Worm (Caenorhabditis elegans) whole organism, L4 larva: ENCODE measurements around the gene W02A2.9.

Source experiments
- F26F4.8 ChIP-seq: fragments of 200-800 bp; sonication (Bioruptor generic); conservative IDR thresholded peaks from 2 replicates; pipeline ENCODE4 v1.3.6; 2022; ENCODE audit warnings: missing genetic modification characterization, missing compliant biosample characterization
- F37D6.2 ChIP-seq: sonication (generic microtip); optimal IDR thresholded peaks from 2 replicates; lab custom pipeline; 2016; ENCODE audit warnings: mild to moderate bottlenecking, missing genetic modification characterization, missing compliant biosample characterization
- R02D3.7 ChIP-seq: fragments of 150-350 bp; sonication (generic microtip); optimal IDR thresholded peaks from 3 replicates; lab custom pipeline; 2014; ENCODE audit warnings: missing biosample characterization, missing genetic modification characterization
- T26A8.4 ChIP-seq: fragments of 200-800 bp; sonication (Bioruptor generic); IDR thresholded peaks from 2 replicates; pipeline ENCODE4 v1.3.6; 2022; ENCODE audit warnings: missing genetic modification characterization, missing compliant biosample characterization
- Y48G9A.11 ChIP-seq: fragments of 200-800 bp; sonication (Bioruptor generic); IDR thresholded peaks from 2 replicates; pipeline ENCODE4 v1.3.6; 2022; ENCODE audit warnings: missing genetic modification reagents, missing genetic modification characterization, missing compliant biosample characterization
- Y75B8A.6 ChIP-seq: fragments of 200-800 bp; sonication (Bioruptor generic); IDR thresholded peaks from 2 replicates; pipeline ENCODE4 v1.3.6; 2022; ENCODE audit warnings: missing genetic modification reagents, missing genetic modification characterization, missing compliant biosample characterization
- ZK337.2 ChIP-seq: fragments of 200-800 bp; sonication (Bioruptor generic); IDR thresholded peaks from 2 replicates; pipeline ENCODE4 v1.3.6; 2022; ENCODE audit warnings: missing genetic modification reagents, missing genetic modification characterization, missing compliant biosample characterization
- aly-2 ChIP-seq: sonication (generic microtip); optimal IDR thresholded peaks from 2 replicates; lab custom pipeline; 2018; ENCODE audit warnings: missing biosample characterization, missing genetic modification characterization
- ama-1 ChIP-seq: fragments of 150-350 bp; optimal IDR thresholded peaks from 2 replicates; lab custom pipeline; 2014; ENCODE audit warnings: inconsistent platforms, mixed read lengths
- ceh-20 ChIP-seq: fragments of 200-800 bp; sonication (Bioruptor generic); IDR thresholded peaks from 2 replicates; pipeline ENCODE4 v1.3.6; 2022; ENCODE audit warnings: missing genetic modification reagents, missing genetic modification characterization, missing compliant biosample characterization
- ceh-32 ChIP-seq: sonication (generic microtip); optimal IDR thresholded peaks from 2 replicates; lab custom pipeline; 2016; ENCODE audit warnings: mild to moderate bottlenecking, missing genetic modification characterization, missing compliant biosample characterization; ENCODE audit not compliant: poor library complexity
- ceh-62 ChIP-seq: sonication (generic microtip); optimal IDR thresholded peaks from 2 replicates; lab custom pipeline; 2017; ENCODE audit warnings: missing biosample characterization, missing genetic modification characterization
- cey-2 ChIP-seq: sonication (generic microtip); optimal IDR thresholded peaks from 3 replicates; lab custom pipeline; 2017; ENCODE audit warnings: missing genetic modification characterization, mild to moderate bottlenecking, missing compliant biosample characterization, antibody characterized with exemption, borderline replicate concordance; ENCODE audit not compliant: insufficient read depth
- ctbp-1 ChIP-seq: fragments of 200-800 bp; sonication (Bioruptor generic); IDR thresholded peaks from 2 replicates; pipeline ENCODE4 v1.3.6; 2022; ENCODE audit warnings: missing genetic modification reagents, missing genetic modification characterization, missing compliant biosample characterization
- daf-12 ChIP-seq: fragments of 150-350 bp; optimal IDR thresholded peaks from 2 replicates; lab custom pipeline; 2014; ENCODE audit warnings: missing biosample characterization, missing genetic modification reagents, missing genetic modification characterization
- daf-16 ChIP-seq, 3 experiments: sonication (generic microtip); optimal IDR thresholded peaks; 2 replicates each; lab custom pipeline; 2016 to 2017; ENCODE audit warnings: missing genetic modification characterization in 3 of 3, missing genetic modification reagents in 3 of 3, mild to moderate bottlenecking in 2 of 3, missing compliant biosample characterization in 2 of 3, missing biosample characterization in 1 of 3, moderate library complexity in 1 of 3
- daf-19 ChIP-seq: fragments of 200-800 bp; sonication (Bioruptor generic); conservative IDR thresholded peaks from 2 replicates; pipeline ENCODE4 v1.3.6; 2022; ENCODE audit warnings: missing genetic modification characterization, missing compliant biosample characterization
- dmd-8 ChIP-seq: fragments of 200-800 bp; sonication (Bioruptor generic); IDR thresholded peaks from 2 replicates; pipeline ENCODE4 v1.3.6; 2022; ENCODE audit warnings: missing genetic modification characterization, missing compliant biosample characterization
- dmd-9 ChIP-seq: fragments of 200-800 bp; sonication (Bioruptor generic); IDR thresholded peaks from 2 replicates; pipeline ENCODE4 v1.3.6; 2022; ENCODE audit warnings: missing genetic modification reagents, missing genetic modification characterization, missing compliant biosample characterization
- dve-1 ChIP-seq: sonication (generic microtip); optimal IDR thresholded peaks from 2 replicates; lab custom pipeline; 2017; ENCODE audit warnings: antibody characterized with exemption, mild to moderate bottlenecking, missing genetic modification characterization, missing compliant biosample characterization; ENCODE audit not compliant: insufficient read depth
- egl-27 ChIP-seq: sonication (generic microtip); optimal IDR thresholded peaks from 3 replicates; lab custom pipeline; 2017; ENCODE audit warnings: missing biosample characterization, missing genetic modification reagents, missing genetic modification characterization
- egl-43 ChIP-seq: fragments of 200-800 bp; sonication (Bioruptor generic); IDR thresholded peaks from 2 replicates; pipeline ENCODE4 v1.3.6; 2022; ENCODE audit warnings: missing genetic modification reagents, missing genetic modification characterization, missing compliant biosample characterization
- gei-8 ChIP-seq: fragments of 200-800 bp; sonication (Bioruptor generic); optimal IDR thresholded peaks from 2 replicates; lab custom pipeline; 2018; ENCODE audit warnings: mild to moderate bottlenecking, missing genetic modification characterization, missing compliant biosample characterization
- hmg-1.1 ChIP-seq: fragments of 200-800 bp; sonication (Bioruptor generic); IDR thresholded peaks from 2 replicates; pipeline ENCODE4 v1.3.6; 2022; ENCODE audit warnings: missing genetic modification reagents, missing genetic modification characterization, missing compliant biosample characterization
- jun-1 ChIP-seq: fragments of 150-350 bp; optimal IDR thresholded peaks from 2 replicates; lab custom pipeline; 2014; ENCODE audit warnings: missing biosample characterization, missing genetic modification reagents, missing genetic modification characterization
- lin-1 ChIP-seq: fragments of 200-800 bp; sonication (Bioruptor generic); IDR thresholded peaks from 2 replicates; pipeline ENCODE4 v1.3.6; 2022; ENCODE audit warnings: missing genetic modification reagents, missing genetic modification characterization, missing compliant biosample characterization
- madf-9 ChIP-seq: fragments of 200-800 bp; sonication (Bioruptor generic); conservative IDR thresholded peaks from 2 replicates; pipeline ENCODE4 v1.3.6; 2022; ENCODE audit warnings: missing genetic modification reagents, missing genetic modification characterization, missing compliant biosample characterization
- mdl-1 ChIP-seq, 2 experiments: fragments of 150-350 bp in 1 of 2; sonication (generic microtip) in 1 of 2; optimal IDR thresholded peaks; 2 replicates each; lab custom pipeline; 2014 to 2017; ENCODE audit warnings: missing biosample characterization in 2 of 2, missing genetic modification characterization in 2 of 2
- mdt-29 ChIP-seq: fragments of 200-800 bp; sonication (Bioruptor generic); IDR thresholded peaks from 2 replicates; pipeline ENCODE4 v1.3.6; 2022; ENCODE audit warnings: missing genetic modification reagents, missing genetic modification characterization, missing compliant biosample characterization
- mep-1 ChIP-seq: fragments of 150-350 bp; sonication (generic microtip); optimal IDR thresholded peaks from 3 replicates; lab custom pipeline; 2014; ENCODE audit warnings: missing biosample characterization, missing genetic modification characterization
- mes-2 ChIP-seq: sonication (generic microtip); optimal IDR thresholded peaks from 2 replicates; lab custom pipeline; 2016; ENCODE audit warnings: missing genotype, mild to moderate bottlenecking, missing genetic modification characterization, missing compliant biosample characterization; ENCODE audit not compliant: poor library complexity, severe bottlenecking
- mxl-2 ChIP-seq: fragments of 200-800 bp; sonication (Bioruptor generic); conservative IDR thresholded peaks from 2 replicates; pipeline ENCODE4 v1.3.6; 2022; ENCODE audit warnings: missing genetic modification reagents, missing genetic modification characterization, missing compliant biosample characterization
- mxl-3 ChIP-seq: fragments of 200-800 bp; sonication (Bioruptor generic); optimal IDR thresholded peaks from 2 replicates; lab custom pipeline; 2018; ENCODE audit warnings: mild to moderate bottlenecking, missing genetic modification characterization, missing compliant biosample characterization
- nhr-111 ChIP-seq: fragments of 200-800 bp; sonication (Bioruptor generic); optimal IDR thresholded peaks from 2 replicates; lab custom pipeline; 2018; ENCODE audit warnings: mild to moderate bottlenecking, missing genetic modification characterization, missing compliant biosample characterization
- nhr-237 ChIP-seq: sonication (generic microtip); optimal IDR thresholded peaks from 2 replicates; lab custom pipeline; 2017; ENCODE audit warnings: missing biosample characterization, missing genetic modification characterization
- nhr-25 ChIP-seq: sonication (generic microtip); optimal IDR thresholded peaks from 2 replicates; lab custom pipeline; 2017; ENCODE audit warnings: missing genetic modification characterization, mild to moderate bottlenecking, missing compliant biosample characterization, antibody characterized with exemption, moderate library complexity, borderline replicate concordance; ENCODE audit not compliant: insufficient read depth
- nhr-41 ChIP-seq: fragments of 200-800 bp; sonication (Bioruptor generic); IDR thresholded peaks from 2 replicates; pipeline ENCODE4 v1.3.6; 2022; ENCODE audit warnings: missing genetic modification reagents, missing genetic modification characterization, missing compliant biosample characterization
- nhr-48 ChIP-seq: sonication (generic microtip); optimal IDR thresholded peaks from 2 replicates; lab custom pipeline; 2016; ENCODE audit warnings: mild to moderate bottlenecking, missing genetic modification characterization, missing compliant biosample characterization
- nhr-76 ChIP-seq: fragments of 150-350 bp; optimal IDR thresholded peaks from 2 replicates; lab custom pipeline; 2014; ENCODE audit warnings: missing biosample characterization, missing genetic modification characterization
- nhr-77 ChIP-seq: fragments of 150-350 bp; optimal IDR thresholded peaks from 2 replicates; lab custom pipeline; 2014; ENCODE audit warnings: missing biosample characterization, missing genetic modification characterization
- php-3 ChIP-seq: fragments of 200-800 bp; sonication (Bioruptor generic); IDR thresholded peaks from 2 replicates; pipeline ENCODE4 v1.3.6; 2022; ENCODE audit warnings: missing genetic modification reagents, missing genetic modification characterization, missing compliant biosample characterization
- pqm-1 ChIP-seq: sonication (generic microtip); optimal IDR thresholded peaks from 2 replicates; lab custom pipeline; 2017; ENCODE audit warnings: missing biosample characterization, missing genetic modification characterization
- rbr-2 ChIP-seq: sonication (generic microtip); optimal IDR thresholded peaks from 2 replicates; lab custom pipeline; 2016; ENCODE audit warnings: missing genotype, missing genetic modification characterization, missing compliant biosample characterization
- saeg-2 ChIP-seq: fragments of 200-800 bp; sonication (Bioruptor generic); IDR thresholded peaks from 2 replicates; pipeline ENCODE4 v1.3.6; 2022; ENCODE audit warnings: missing genetic modification reagents, missing genetic modification characterization, missing compliant biosample characterization
- sdz-12 ChIP-seq: fragments of 200-800 bp; sonication (Bioruptor generic); optimal IDR thresholded peaks from 2 replicates; lab custom pipeline; 2018; ENCODE audit warnings: mild to moderate bottlenecking, missing genetic modification characterization, missing compliant biosample characterization
- skn-1 ChIP-seq: fragments of 150-350 bp; optimal IDR thresholded peaks from 2 replicates; lab custom pipeline; 2014; ENCODE audit warnings: missing biosample characterization, missing genetic modification characterization
- unc-39 ChIP-seq: sonication (generic microtip); optimal IDR thresholded peaks from 2 replicates; lab custom pipeline; 2017; ENCODE audit warnings: missing biosample characterization, missing genetic modification characterization
- unc-62 ChIP-seq, 3 experiments: fragments of 150-350 bp in 1 of 3; sonication (generic microtip); optimal IDR thresholded peaks in 2 of 3; peaks in 1 of 3; 1 replicate in 1 of 3; 2 replicates in 2 of 3; lab custom pipeline; 2014 to 2017; ENCODE audit warnings: missing biosample characterization in 3 of 3, missing genetic modification characterization in 3 of 3, missing genetic modification reagents in 3 of 3, missing genotype in 1 of 3
- zfp-2 ChIP-seq: sonication (generic microtip); optimal IDR thresholded peaks from 2 replicates; lab custom pipeline; 2016; ENCODE audit warnings: mild to moderate bottlenecking, missing genetic modification characterization, missing compliant biosample characterization

W02A2.9 gene

DNA sequence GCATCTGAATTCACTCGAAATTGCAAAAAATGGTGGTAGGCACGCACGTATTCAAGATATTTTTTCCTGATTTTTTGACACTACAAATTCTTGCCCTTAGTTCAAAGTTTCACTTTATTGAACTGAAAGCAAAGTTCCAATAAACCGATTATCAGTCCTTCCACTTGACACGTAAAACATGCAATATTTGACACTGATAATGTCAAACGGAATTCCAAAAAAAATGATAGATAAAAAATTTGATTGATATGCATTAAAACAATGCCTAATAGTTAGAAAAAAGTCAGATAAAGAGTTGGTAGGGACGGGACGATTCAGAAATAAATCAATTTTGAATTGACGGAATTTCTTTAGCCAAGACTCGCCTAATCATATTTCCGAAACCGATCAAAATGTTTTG is 20.4 kb upstream of the W02A2.9 start (continued):
- TF ChIP-seq egl-43, result no peak
- TF ChIP-seq dve-1, result peak; percentile 94
- no peak for TF ChIP-seq ceh-32 (tag; lab: Kevin White, UChicago)
- TF ChIP-seq unc-39 (tag; lab: Kevin White, UChicago), result no peak
- TF ChIP-seq ceh-62 (tag; lab: Kevin White, UChicago), result no peak
- TF ChIP-seq daf-19 (GFP tag; lab: Robert Waterston, UW), result no peak
- TF ChIP-seq saeg-2 (GFP tag; lab: Robert Waterston, UW), result no peak
- no peak for TF ChIP-seq madf-9 (GFP tag; lab: Robert Waterston, UW)
- no peak for TF ChIP-seq Y48G9A.11
- peak; percentile 83 for TF ChIP-seq php-3 (GFP tag; lab: Robert Waterston, UW)
- TF ChIP-seq mxl-2, result no peak
- peak in 1 of 2 experiments; percentile 56 for TF ChIP-seq unc-62 (GFP tag; optimal IDR thresholded peaks at IDR 0.05 in 1 of 2; lab: Kevin White, UChicago)
- TF ChIP-seq unc-62 (tag; optimal IDR thresholded peaks at IDR 0.05; lab: Kevin White, UChicago), result no peak
- TF ChIP-seq nhr-48 (tag; lab: Kevin White, UChicago), result peak; percentile 67
- no peak for TF ChIP-seq mes-2 (tag; lab: Kevin White, UChicago)
- peak; percentile 96 for TF ChIP-seq pqm-1 (tag; lab: Kevin White, UChicago)
- peak; percentile 60; the same call in 1 of the 2 replicates for TF ChIP-seq lin-1 (GFP tag; lab: Robert Waterston, UW)
- TF ChIP-seq ctbp-1 (GFP tag; lab: Robert Waterston, UW), result no peak
- no peak for TF ChIP-seq mdt-29 (GFP tag; lab: Robert Waterston, UW)
- TF ChIP-seq nhr-237, result no peak
- TF ChIP-seq cey-2 (tag; lab: Kevin White, UChicago), result no peak
- TF ChIP-seq zfp-2, result no peak
- no peak for TF ChIP-seq egl-27
- TF ChIP-seq ZK337.2 (GFP tag; lab: Robert Waterston, UW), result no peak
- TF ChIP-seq F26F4.8 (GFP tag; lab: Robert Waterston, UW), result no peak
- TF ChIP-seq aly-2 (tag; lab: Kevin White, UChicago), result no peak
- TF ChIP-seq Y75B8A.6 (GFP tag; lab: Robert Waterston, UW), result no peak
- TF ChIP-seq sdz-12 (GFP tag; lab: Kevin White, UChicago), result no peak
- TF ChIP-seq ceh-20 (GFP tag; lab: Robert Waterston, UW), result peak; percentile 70
- TF ChIP-seq F37D6.2 (tag; lab: Kevin White, UChicago), result no peak
- peak; percentile 91 for TF ChIP-seq nhr-77 (tag; lab: Kevin White, UChicago)
- TF ChIP-seq ama-1 (lab: Kevin White, UChicago), result no peak
- TF ChIP-seq daf-16 (GFP tag; optimal IDR thresholded peaks at IDR 0.05; lab: Kevin White, UChicago), result no peak
- TF ChIP-seq daf-16 (tag; optimal IDR thresholded peaks at IDR 0.05; lab: Kevin White, UChicago), result peak; percentile 72
- no peak for TF ChIP-seq gei-8
- no peak for TF ChIP-seq rbr-2
- no peak for TF ChIP-seq nhr-111 (GFP tag; lab: Kevin White, UChicago)

- no peak for TF ChIP-seq mep-1
- no peak for TF ChIP-seq ceh-32 (tag; lab: Kevin White, UChicago)
- no peak for TF ChIP-seq daf-12 (tag; lab: Kevin White, UChicago)
- TF ChIP-seq nhr-76 (tag; lab: Kevin White, UChicago), result no peak
These were observed 19.4 kb upstream of the W02A2.9 start, which contains the start of gene far-6 for ce11 chrIV:13328059-13328458. Gene far-6, plus strand, starts transcription at chrIV:13328359.

DNA sequence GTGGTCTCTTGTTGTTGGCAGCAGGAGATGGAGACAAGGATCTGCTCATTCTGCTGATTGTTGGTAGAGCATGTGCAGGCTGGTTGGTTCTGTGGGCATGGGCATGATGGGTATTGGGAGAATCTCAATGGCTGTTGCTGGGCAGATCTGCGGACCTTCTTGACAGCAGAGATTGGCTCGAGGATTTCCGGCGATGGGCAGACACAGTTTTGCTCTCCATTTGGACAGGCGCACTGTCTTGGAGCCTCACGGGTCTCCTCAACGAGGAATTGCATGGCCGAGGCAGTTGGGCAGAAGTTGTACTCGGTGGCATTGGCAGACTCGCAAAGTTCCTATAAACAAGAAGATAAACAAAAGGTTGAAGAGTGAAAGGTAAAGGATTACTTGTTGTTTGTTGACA is 16.9 kb upstream of the W02A2.9 start:
- TF ChIP-seq T26A8.4 (GFP tag; lab: Robert Waterston, UW) (no peak), R02D3.7 (no peak), dmd-9 (GFP tag; lab: Robert Waterston, UW) (no peak), jun-1 (tag; lab: Kevin White, UChicago) (no peak), dmd-8 (GFP tag; lab: Robert Waterston, UW) (no peak), nhr-25 (tag; lab: Kevin White, UChicago) (no peak), mxl-3 (peak; percentile 12), hmg-1.1 (0 out of 2 replicates have a peak, but pooled peaks have one; percentile 18), rbr-2 (no peak), pqm-1 (tag; lab: Kevin White, UChicago) (no peak), skn-1 (tag; lab: Kevin White, UChicago) (no peak), nhr-41 (GFP tag; lab: Robert Waterston, UW) (no peak), mdl-1 (tag; optimal IDR thresholded peaks at IDR 0.05; lab: Kevin White, UChicago) (no peak), ctbp-1 (GFP tag; lab: Robert Waterston, UW) (no peak)
